Worm (Caenorhabditis elegans): ENCODE data around the gene F35A5.5.

The F35A5.5 gene

ce11 chrX:3820666-3821065 lies 25.1 kb upstream of the F35A5.5 start (continued):
- TF ChIP-seq egl-13 (tag; optimal IDR thresholded peaks at IDR 0.05) (no peak), sox-4 (tag; optimal IDR thresholded peaks at IDR 0.05) (no peak), ztf-4 (tag; optimal IDR thresholded peaks at IDR 0.05) (no peak), lin-14 (GFP tag; optimal IDR thresholded peaks at IDR 0.05) (no peak), nhr-12 (tag; optimal IDR thresholded peaks at IDR 0.05) (no peak), fkh-4 (tag; optimal IDR thresholded peaks at IDR 0.05; ENCODE audit: borderline replicate concordance) (no peak)

- no peak for TF ChIP-seq pqm-1 (tag; optimal IDR thresholded peaks at IDR 0.05)
- TF ChIP-seq lin-14 (GFP tag; optimal IDR thresholded peaks at IDR 0.05) = peak; percentile 45
- no peak for TF ChIP-seq isw-1 (GFP tag; IDR thresholded peaks at IDR 0.05)
- no peak for TF ChIP-seq pag-3 (tag; optimal IDR thresholded peaks at IDR 0.05; ENCODE audit: borderline replicate concordance, insufficient read depth)
- TF ChIP-seq efl-1 (optimal IDR thresholded peaks at IDR 0.05) = no peak
- peak in 1 of 2 experiments; percentile 66 for TF ChIP-seq efl-1 (GFP tag; optimal IDR thresholded peaks at IDR 0.05 in 1 of 2)
- TF ChIP-seq blmp-1 (tag; optimal IDR thresholded peaks at IDR 0.05) = no peak
- no peak for TF ChIP-seq swsn-7 (tag; optimal IDR thresholded peaks at IDR 0.05)
- TF ChIP-seq aly-2 (tag; optimal IDR thresholded peaks at IDR 0.05) = no peak
- TF ChIP-seq lin-13 (GFP tag; optimal IDR thresholded peaks at IDR 0.05) = no peak
- no peak for TF ChIP-seq F16B12.6 (tag; optimal IDR thresholded peaks at IDR 0.05)
- TF ChIP-seq pax-3 (tag; optimal IDR thresholded peaks at IDR 0.05) = no peak
- TF ChIP-seq ets-5 (GFP tag; IDR thresholded peaks at IDR 0.05) = no peak
- TF ChIP-seq nhr-77 (tag; optimal IDR thresholded peaks at IDR 0.05) = peak; percentile 48
- TF ChIP-seq nhr-20 (tag; optimal IDR thresholded peaks at IDR 0.05) = peak; percentile 36
- no peak for TF ChIP-seq nhr-71 (tag; optimal IDR thresholded peaks at IDR 0.05)
- no peak for TF ChIP-seq nhr-19 (GFP tag; conservative IDR thresholded peaks at IDR 0.05)
- TF ChIP-seq fkh-4 (tag; optimal IDR thresholded peaks at IDR 0.05; ENCODE audit: borderline replicate concordance) = no peak
- no peak for TF ChIP-seq lin-35 (GFP tag; optimal IDR thresholded peaks at IDR 0.05)
- TF ChIP-seq lsy-2 (tag; optimal IDR thresholded peaks at IDR 0.05) = peak in 1 of 2 experiments; percentile 66
- no peak for TF ChIP-seq sup-37 (GFP tag; optimal IDR thresholded peaks at IDR 0.05)
- TF ChIP-seq nhr-28 (tag; optimal IDR thresholded peaks at IDR 0.05) = no peak
- no peak for TF ChIP-seq xbp-1 (tag; optimal IDR thresholded peaks at IDR 0.05)
- no peak for TF ChIP-seq unc-130 (tag; optimal IDR thresholded peaks at IDR 0.05)
- no peak for TF ChIP-seq C16A3.4 (tag; optimal IDR thresholded peaks at IDR 0.05)
- no peak for TF ChIP-seq alr-1 (tag; optimal IDR thresholded peaks at IDR 0.05; ENCODE audit: borderline replicate concordance)
- peak; percentile 40 for TF ChIP-seq irx-1 (tag; optimal IDR thresholded peaks at IDR 0.05)
- no peak for TF ChIP-seq ceh-90 (tag; optimal IDR thresholded peaks at IDR 0.05)
- TF ChIP-seq zag-1 (tag; optimal IDR thresholded peaks at IDR 0.05) = no peak
- no peak for TF ChIP-seq nhr-47 (tag; optimal IDR thresholded peaks at IDR 0.05)
- peak; percentile 38 for TF ChIP-seq tbx-2 (tag; optimal IDR thresholded peaks at IDR 0.05)
- no peak for TF ChIP-seq ama-1 (optimal IDR thresholded peaks at IDR 0.05)
- TF ChIP-seq ceh-8 (GFP tag; optimal IDR thresholded peaks at IDR 0.05) = no peak
- no peak for TF ChIP-seq jun-1 (tag; optimal IDR thresholded peaks at IDR 0.05)
- no peak for TF ChIP-seq unc-98 (GFP tag; IDR thresholded peaks at IDR 0.05)
- TF ChIP-seq mab-9 (GFP tag; IDR thresholded peaks at IDR 0.05) = no peak
- TF ChIP-seq sptf-1 (tag; optimal IDR thresholded peaks at IDR 0.05) = no peak
- TF ChIP-seq elt-2 (tag; optimal IDR thresholded peaks at IDR 0.05) = no peak
- TF ChIP-seq mep-1 (tag; optimal IDR thresholded peaks at IDR 0.05) = no peak
- TF ChIP-seq fkh-10 (GFP tag; optimal IDR thresholded peaks at IDR 0.05) = no peak
- no peak for TF ChIP-seq dpl-1 (GFP tag; optimal IDR thresholded peaks at IDR 0.05)
- TF ChIP-seq ceh-63 (GFP tag; optimal IDR thresholded peaks at IDR 0.05) = no peak
- no peak for TF ChIP-seq ces-1 (GFP tag; optimal IDR thresholded peaks at IDR 0.05)
- TF ChIP-seq lin-39 (tag; optimal IDR thresholded peaks at IDR 0.05) = no peak
- no peak for TF ChIP-seq nhr-12 (tag; optimal IDR thresholded peaks at IDR 0.05)
- no peak for TF ChIP-seq ztf-4 (tag; optimal IDR thresholded peaks at IDR 0.05)
- TF ChIP-seq C04F5.9 (tag; optimal IDR thresholded peaks at IDR 0.05) = no peak
- no peak for TF ChIP-seq fos-1 (tag; optimal IDR thresholded peaks at IDR 0.05)
- no peak for TF ChIP-seq vab-15 (tag; optimal IDR thresholded peaks at IDR 0.05)
- TF ChIP-seq nhr-237 (tag; optimal IDR thresholded peaks at IDR 0.05) = no peak
Measured at ce11 chrX:3819697-3820096, 24.2 kb upstream of the F35A5.5 start.

Measured in whole organism, L1 larva.